Worm (Caenorhabditis elegans): ENCODE results near the gene tyr-2.

DNA sequence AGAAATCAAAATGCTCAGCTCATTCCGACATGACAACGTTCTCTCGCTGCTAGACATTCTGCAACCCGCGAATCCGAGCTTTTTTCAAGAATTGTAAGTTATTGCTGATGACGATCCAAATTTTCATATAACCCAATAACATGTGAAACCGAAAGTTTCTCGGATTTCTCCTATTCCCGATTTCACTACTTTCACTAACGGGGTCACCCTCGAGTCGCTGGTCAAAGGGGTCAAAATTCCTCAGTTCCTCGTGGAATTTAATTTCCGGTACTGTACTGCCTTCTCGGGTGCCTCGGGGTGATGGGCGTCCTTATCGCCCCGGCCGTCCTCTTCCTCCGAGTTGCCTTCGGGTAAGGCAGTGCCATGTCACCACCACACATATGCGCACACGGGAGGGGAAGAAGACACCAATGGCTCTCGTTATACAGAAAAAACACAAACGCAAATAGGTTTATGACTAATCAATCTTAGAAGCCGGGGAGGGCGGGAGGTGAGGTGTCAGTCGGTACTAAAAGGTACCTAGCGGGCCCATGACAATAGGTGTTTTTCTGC, 23.8 kb upstream of the tyr-2 start:
- TF ChIP-seq ztf-23 (GFP tag; IDR thresholded peaks at IDR 0.05) (no peak), cog-1 (tag; optimal IDR thresholded peaks at IDR 0.05) (peak; percentile 4)

Data from whole organism, midembryonic.